Worm (Caenorhabditis elegans): ENCODE results near the gene F58E1.13.

- TF ChIP-seq nhr-28 (tag; optimal IDR thresholded peaks at IDR 0.05) = no peak
- TF ChIP-seq nhr-76 (tag; optimal IDR thresholded peaks at IDR 0.05) = no peak
- TF ChIP-seq sem-2 (GFP tag; optimal IDR thresholded peaks at IDR 0.05) = no peak
- no peak for TF ChIP-seq nhr-12 (tag; optimal IDR thresholded peaks at IDR 0.05)
- TF ChIP-seq pha-4 (tag; optimal IDR thresholded peaks at IDR 0.05) = no peak
- no peak for TF ChIP-seq nhr-237 (tag; optimal IDR thresholded peaks at IDR 0.05)
- no peak for TF ChIP-seq elt-1 (tag; optimal IDR thresholded peaks at IDR 0.05; ENCODE audit: borderline replicate concordance, insufficient read depth)
- TF ChIP-seq mep-1 (tag; optimal IDR thresholded peaks at IDR 0.05) = no peak
- TF ChIP-seq ces-1 (GFP tag; optimal IDR thresholded peaks at IDR 0.05) = no peak
- no peak for TF ChIP-seq snpc-4 (tag; optimal IDR thresholded peaks at IDR 0.05)
- no peak for TF ChIP-seq zip-8 (tag; optimal IDR thresholded peaks at IDR 0.05)
Measured at ce11 chrII:1676088-1676487, 19.6 kb downstream of the F58E1.13 start, which contains the start of gene fbxb-17.
